Fruit fly (Drosophila melanogaster) whole organism, embryonic: ENCODE data around the gene Aldh.

Experiments used
- Atf6 ChIP-seq: fragments of 200-800 bp; sonication (Bioruptor generic); IDR thresholded peaks from 2 replicates; pipeline ENCODE4 v1.3.6; 2022; ENCODE audit warnings: missing biosample characterization, missing genetic modification characterization
- B-H2 ChIP-seq: fragments of 200-800 bp; sonication (Bioruptor generic); optimal IDR thresholded peaks from 2 replicates; lab custom pipeline; 2018; ENCODE audit warnings: missing biosample characterization, mild to moderate bottlenecking, missing genetic modification characterization
- CG11456 ChIP-seq: fragments of 200-800 bp; sonication (Bioruptor generic); IDR thresholded peaks from 3 replicates; pipeline ENCODE4 v1.3.6; 2022; ENCODE audit warnings: missing biosample characterization, missing genetic modification characterization
- CG11695 ChIP-seq: fragments of 200-800 bp; sonication (Bioruptor generic); IDR thresholded peaks from 3 replicates; pipeline ENCODE4 v1.3.6; 2022; ENCODE audit warnings: missing biosample characterization, missing genetic modification characterization
- CG17359 ChIP-seq: fragments of 200-800 bp; sonication (Bioruptor generic); optimal IDR thresholded peaks from 3 replicates; lab custom pipeline; 2018; ENCODE audit warnings: missing biosample characterization, mild to moderate bottlenecking, missing genetic modification characterization, moderate library complexity
- CG1832 ChIP-seq: fragments of 200-800 bp; sonication (Bioruptor generic); optimal IDR thresholded peaks from 2 replicates; lab custom pipeline; 2017; ENCODE audit warnings: missing biosample characterization, mild to moderate bottlenecking, missing genetic modification characterization, inconsistent platforms
- CG18619 ChIP-seq: fragments of 200-800 bp; sonication (Bioruptor generic); optimal IDR thresholded peaks from 3 replicates; lab custom pipeline; 2017; ENCODE audit warnings: missing biosample characterization, mild to moderate bottlenecking, missing genetic modification characterization
- CG18764 ChIP-seq: fragments of 200-800 bp; sonication (Bioruptor generic); optimal IDR thresholded peaks from 3 replicates; lab custom pipeline; 2016; ENCODE audit warnings: missing biosample characterization, missing genetic modification characterization
- CG2129 ChIP-seq: fragments of 200-800 bp; sonication (Bioruptor generic); IDR thresholded peaks from 2 replicates; pipeline ENCODE4 v1.3.6; 2022; ENCODE audit warnings: missing biosample characterization, missing genetic modification characterization; ENCODE audit not compliant: partially characterized antibody
- CG4404 ChIP-seq: fragments of 200-800 bp; sonication (Bioruptor generic); IDR thresholded peaks from 2 replicates; pipeline ENCODE4 v1.3.6; 2022; ENCODE audit warnings: missing biosample characterization, missing genetic modification characterization
- CG6272 ChIP-seq: fragments of 200-800 bp; sonication (Bioruptor generic); IDR thresholded peaks from 2 replicates; pipeline ENCODE4 v1.3.6; 2022; ENCODE audit warnings: missing biosample characterization, missing genetic modification characterization
- CG7357 ChIP-seq: fragments of 200-800 bp; sonication (Bioruptor generic); IDR thresholded peaks from 3 replicates; pipeline ENCODE4 v1.3.6; 2022; ENCODE audit warnings: missing biosample characterization, missing genetic modification characterization
- CG8359 ChIP-seq: fragments of 200-800 bp; sonication (Bioruptor generic); optimal IDR thresholded peaks from 2 replicates; lab custom pipeline; 2017; ENCODE audit warnings: missing biosample characterization, mild to moderate bottlenecking, missing genetic modification characterization, borderline replicate concordance
- CG9932 ChIP-seq: fragments of 200-800 bp; sonication (Bioruptor generic); IDR thresholded peaks from 2 replicates; pipeline ENCODE4 v1.3.6; 2022; ENCODE audit warnings: missing biosample characterization, missing genetic modification characterization
- Doc2 ChIP-seq: fragments of 200-800 bp; sonication (Bioruptor generic); IDR thresholded peaks from 2 replicates; pipeline ENCODE4 v1.3.6; 2022; ENCODE audit warnings: missing biosample characterization, missing genetic modification characterization
- Dref ChIP-seq: fragments of 200-800 bp; sonication (Bioruptor generic); IDR thresholded peaks from 2 replicates; pipeline ENCODE4 v1.3.6; 2022; ENCODE audit warnings: missing biosample characterization, missing genetic modification characterization
- Ets65A ChIP-seq: fragments of 200-800 bp; sonication (Bioruptor generic); peaks from one replicate; lab custom pipeline; 2016; ENCODE audit warnings: missing biosample characterization, missing genetic modification characterization
- Fer2 ChIP-seq: fragments of 200-800 bp; sonication (Bioruptor generic); optimal IDR thresholded peaks from 2 replicates; lab custom pipeline; 2018; ENCODE audit warnings: missing biosample characterization, mild to moderate bottlenecking, missing genetic modification characterization, moderate library complexity
- HLH3B ChIP-seq: fragments of 200-800 bp; sonication (Bioruptor generic); IDR thresholded peaks from 2 replicates; pipeline ENCODE4 v1.3.6; 2022; ENCODE audit warnings: missing biosample characterization, missing genetic modification characterization
- Hand ChIP-seq: fragments of 200-800 bp; sonication (Bioruptor generic); optimal IDR thresholded peaks from 2 replicates; lab custom pipeline; 2017; ENCODE audit warnings: mild to moderate bottlenecking, missing biosample characterization, missing genetic modification reagents, missing genetic modification characterization
- Hr39 ChIP-seq: fragments of >200 bp; optimal IDR thresholded peaks from 2 replicates; lab custom pipeline; 2017
- Lhr ChIP-seq: fragments of 200-800 bp; sonication (Bioruptor generic); optimal IDR thresholded peaks from 3 replicates; lab custom pipeline; 2017; ENCODE audit warnings: mild to moderate bottlenecking, missing biosample characterization, missing genetic modification reagents, missing genetic modification characterization
- Mad ChIP-seq: fragments of 200-800 bp; sonication (Bioruptor generic); optimal IDR thresholded peaks from 2 replicates; lab custom pipeline; 2016; ENCODE audit warnings: missing biosample characterization, missing genetic modification characterization
- Mes4 ChIP-seq: fragments of 200-800 bp; sonication (Bioruptor generic); optimal IDR thresholded peaks from 2 replicates; lab custom pipeline; 2016; ENCODE audit warnings: missing biosample characterization, missing genetic modification characterization
- Nf-YA ChIP-seq: fragments of 200-800 bp; sonication (Bioruptor generic); IDR thresholded peaks from 2 replicates; pipeline ENCODE4 v1.3.6; 2022; ENCODE audit warnings: missing biosample characterization, missing genetic modification characterization
- Spps ChIP-seq: fragments of 200-800 bp; sonication (Bioruptor generic); optimal IDR thresholded peaks from 2 replicates; lab custom pipeline; 2018; ENCODE audit warnings: missing biosample characterization, mild to moderate bottlenecking, missing genetic modification characterization
- Vsx1 ChIP-seq: fragments of 200-800 bp; sonication (Bioruptor generic); optimal IDR thresholded peaks from 2 replicates; lab custom pipeline; 2017; ENCODE audit warnings: missing biosample characterization, mild to moderate bottlenecking, missing genetic modification characterization, missing genetic modification reagents
- abd-A ChIP-seq: fragments of 200-800 bp; sonication (Bioruptor generic); optimal IDR thresholded peaks from 3 replicates; lab custom pipeline; 2019; ENCODE audit warnings: missing biosample characterization, mild to moderate bottlenecking, missing genetic modification characterization, moderate library complexity
- bab2 ChIP-seq: fragments of 200-800 bp; sonication (Bioruptor generic); optimal IDR thresholded peaks from 2 replicates; lab custom pipeline; 2016; ENCODE audit warnings: missing biosample characterization, missing genetic modification characterization
- br ChIP-seq: fragments of >200 bp; optimal IDR thresholded peaks from 2 replicates; lab custom pipeline; 2017
- cad ChIP-seq: fragments of >200 bp; optimal IDR thresholded peaks from 2 replicates; lab custom pipeline; 2017; ENCODE audit warnings: missing biosample characterization, missing genetic modification characterization
- chn ChIP-seq: fragments of 200-800 bp; sonication (Bioruptor generic); optimal IDR thresholded peaks from 2 replicates; lab custom pipeline; 2016; ENCODE audit warnings: missing biosample characterization, missing genetic modification characterization
- dan ChIP-seq: fragments of 200-800 bp; sonication (Bioruptor generic); IDR thresholded peaks from 2 replicates; pipeline ENCODE4 v1.3.6; 2022; ENCODE audit warnings: missing biosample characterization, missing genetic modification characterization
- exex ChIP-seq: fragments of 200-800 bp; sonication (Bioruptor generic); optimal IDR thresholded peaks from 4 replicates; lab custom pipeline; 2018; ENCODE audit warnings: missing biosample characterization, mild to moderate bottlenecking, missing genetic modification characterization, moderate library complexity
- fd3F ChIP-seq: fragments of 200-800 bp; sonication (Bioruptor generic); optimal IDR thresholded peaks from 2 replicates; lab custom pipeline; 2018; ENCODE audit warnings: missing biosample characterization, mild to moderate bottlenecking, missing genetic modification characterization, moderate library complexity
- fru ChIP-seq: fragments of >200 bp; optimal IDR thresholded peaks from 2 replicates; lab custom pipeline; 2017
- jigr1 ChIP-seq: fragments of 200-800 bp; sonication (Bioruptor generic); IDR thresholded peaks from 3 replicates; pipeline ENCODE4 v1.3.6; 2022; ENCODE audit warnings: missing biosample characterization, missing genetic modification characterization
- nom ChIP-seq: fragments of 200-800 bp; sonication (Bioruptor generic); optimal IDR thresholded peaks from 2 replicates; lab custom pipeline; 2017; ENCODE audit warnings: missing biosample characterization, missing genetic modification characterization, mild to moderate bottlenecking, moderate library complexity, missing genetic modification reagents
- p53 ChIP-seq: fragments of 200-800 bp; sonication (Bioruptor generic); optimal IDR thresholded peaks from 2 replicates; lab custom pipeline; 2016; ENCODE audit warnings: missing biosample characterization, missing genetic modification characterization
- sisA ChIP-seq: fragments of 200-800 bp; sonication (Bioruptor generic); IDR thresholded peaks from 2 replicates; pipeline ENCODE4 v1.3.6; 2022; ENCODE audit warnings: missing biosample characterization, missing genetic modification characterization
- slbo ChIP-seq: fragments of 200-800 bp; sonication (Bioruptor generic); IDR thresholded peaks from 2 replicates; pipeline ENCODE4 v1.3.6; 2022; ENCODE audit warnings: missing biosample characterization, missing genetic modification characterization
- vnd ChIP-seq: fragments of 200-800 bp; sonication (Bioruptor generic); IDR thresholded peaks from 3 replicates; pipeline ENCODE4 v1.3.6; 2022; ENCODE audit warnings: missing biosample characterization, missing genetic modification characterization; ENCODE audit not compliant: partially characterized antibody

Aldh gene

DNA sequence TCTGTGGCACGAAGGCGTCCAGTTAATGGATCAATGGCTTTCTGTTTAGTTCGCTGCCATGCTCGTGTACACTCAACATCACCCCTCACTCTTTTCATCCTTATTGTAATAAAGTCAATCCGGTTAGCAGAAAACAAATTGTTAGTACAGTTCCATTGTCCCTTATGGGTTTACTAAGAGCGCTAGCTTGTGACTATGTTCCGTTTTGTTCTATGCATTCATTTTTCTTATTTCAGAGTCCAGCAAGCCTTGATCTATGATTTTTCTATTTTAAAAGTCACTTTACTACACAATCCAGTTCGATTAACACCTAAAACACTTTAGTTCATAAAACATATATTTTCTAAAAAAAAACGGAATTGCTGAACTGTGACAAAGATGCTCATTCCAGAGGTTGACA lies 37.0 kb upstream of the Aldh start, which contains the start of gene CG13110:
TSS of gene CG13110 (plus strand) at position 301 of the 400 bp plus-strand sequence.
- TF ChIP-seq br (lab: Kevin White, UChicago) = no peak
- TF ChIP-seq chn = no peak
- TF ChIP-seq CG11695 (GFP tag; lab: Robert Waterston, UW) = no peak
- no peak for TF ChIP-seq CG8359
- TF ChIP-seq Lhr (GFP tag; lab: Kevin White, UChicago) = no peak
- no peak for TF ChIP-seq CG18619 (GFP tag; lab: Kevin White, UChicago)

DNA sequence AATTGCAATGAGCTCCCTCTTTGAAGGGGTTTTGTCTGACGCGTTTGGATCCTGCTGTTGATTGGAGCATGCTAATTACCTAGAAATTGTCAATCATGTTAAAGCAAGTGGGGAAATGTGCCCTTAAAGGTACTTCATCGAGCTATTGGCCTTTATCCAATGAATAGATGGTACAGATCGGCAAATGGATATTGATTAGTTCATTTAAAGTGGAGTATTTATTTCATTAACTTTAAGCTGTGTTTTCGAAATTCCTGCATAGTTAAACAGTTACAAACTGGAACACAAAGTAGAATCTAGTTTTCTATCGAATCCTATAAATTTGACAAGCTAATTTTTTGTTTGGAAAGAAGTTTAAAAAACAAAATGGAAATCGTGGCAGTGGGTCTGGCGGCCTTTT lies 19.8 kb upstream of the Aldh start, which contains the start of gene CG34181:
TSS of gene CG34181 (plus strand) at position 301 of the 400 bp plus-strand sequence.
- no peak for TF ChIP-seq nom (GFP tag; lab: Kevin White, UChicago)
- TF ChIP-seq Ets65A (GFP tag; lab: Kevin White, UChicago) = peak; percentile 49
- TF ChIP-seq, all 482 proteins: peak for 1

DNA sequence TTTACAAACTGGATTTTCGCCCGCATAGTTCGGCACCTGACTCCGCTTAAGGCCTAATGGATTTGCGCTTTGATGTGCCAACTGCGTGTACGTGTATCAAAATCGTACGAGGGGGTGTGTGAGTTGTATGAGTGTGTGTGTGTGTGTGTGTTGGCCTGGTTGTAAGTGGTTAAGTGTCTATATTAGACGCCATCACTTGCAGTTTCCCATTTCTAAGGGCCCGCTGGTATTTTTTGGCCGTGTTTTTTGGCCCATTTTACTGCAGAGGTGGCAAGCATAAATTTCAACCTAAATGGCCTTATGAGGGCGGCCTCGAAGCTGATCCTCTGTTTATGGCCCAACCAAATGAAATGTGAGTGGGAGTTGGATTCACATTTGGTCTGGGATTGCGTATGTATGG lies 17.5 kb upstream of the Aldh start:
- TF ChIP-seq abd-A (tag; lab: Kevin White, UChicago) (peak; percentile 52), bab2 (GFP tag; lab: Kevin White, UChicago) (no peak)

DNA sequence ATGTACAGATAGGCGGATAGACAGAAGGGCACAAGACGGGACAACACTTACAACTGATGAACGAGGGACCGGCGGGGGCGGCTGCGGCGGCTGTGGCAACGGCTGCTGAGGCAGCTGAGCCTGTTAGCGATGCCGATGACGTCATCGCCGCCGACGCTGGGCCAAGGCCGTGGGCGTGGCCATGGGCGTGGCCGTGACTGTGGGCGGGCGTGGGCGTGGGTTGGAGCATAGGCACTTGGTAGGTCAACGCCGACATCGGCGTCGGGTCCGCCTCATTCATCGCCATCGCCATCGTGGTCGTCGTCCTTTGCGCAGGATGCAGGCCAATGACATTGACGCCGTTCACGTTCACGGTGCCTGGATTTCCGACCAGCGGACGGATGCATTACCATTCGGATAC lies 9.4 kb upstream of the Aldh start:
- TF ChIP-seq Dref (GFP tag; lab: Robert Waterston, UW) (0 out of 2 replicates have a peak, but pooled peaks have one; percentile 21), Doc2 (GFP tag; lab: Robert Waterston, UW) (0 out of 2 replicates have a peak, but pooled peaks have one; percentile 7), Atf6 (GFP tag; lab: Robert Waterston, UW) (no peak), CG17359 (tag; lab: Kevin White, UChicago) (no peak), Hr39 (lab: Kevin White, UChicago) (peak; percentile 94), CG7357 (GFP tag; lab: Robert Waterston, UW) (0 out of 3 replicates have a peak, but pooled peaks have one; percentile 22), CG6272 (GFP tag; lab: Robert Waterston, UW) (0 out of 2 replicates have a peak, but pooled peaks have one; percentile 35), jigr1 (GFP tag; lab: Robert Waterston, UW) (0 out of 3 replicates have a peak, but pooled peaks have one; percentile 22), CG4404 (GFP tag; lab: Robert Waterston, UW) (0 out of 2 replicates have a peak, but pooled peaks have one; percentile 32), slbo (GFP tag; lab: Robert Waterston, UW) (0 out of 2 replicates have a peak, but pooled peaks have one; percentile 28), CG1832 (GFP tag; lab: Kevin White, UChicago) (peak; percentile 7), CG9932 (GFP tag; lab: Robert Waterston, UW) (0 out of 2 replicates have a peak, but pooled peaks have one; percentile 24), CG11456 (GFP tag; lab: Robert Waterston, UW) (0 out of 3 replicates have a peak, but pooled peaks have one; percentile 44), HLH3B (no peak), Nf-YA (GFP tag; lab: Robert Waterston, UW) (0 out of 2 replicates have a peak, but pooled peaks have one; percentile 15)
- TF ChIP-seq, all 482 proteins: peak for 12

DNA sequence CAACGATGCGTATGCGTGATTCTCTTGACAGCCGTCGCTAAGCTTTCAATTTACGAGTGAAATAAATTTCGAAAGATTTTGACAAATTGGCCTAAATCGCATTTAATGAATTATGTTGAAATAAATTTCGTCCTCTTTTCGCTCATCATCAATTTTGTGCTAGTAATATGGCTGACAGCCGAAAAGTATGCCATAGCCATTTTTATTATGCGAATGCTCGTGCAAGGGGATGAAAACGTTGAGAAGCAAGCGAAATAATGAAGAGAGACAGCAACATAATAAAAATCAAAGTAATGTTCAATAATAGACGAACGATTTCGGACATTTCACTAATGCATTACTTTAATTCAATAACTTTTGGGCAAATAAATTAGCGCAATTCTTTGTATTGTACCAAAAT lies 919 bp upstream of the Aldh start:
- TF ChIP-seq CG8359 (peak; percentile 46), vnd (GFP tag; lab: Robert Waterston, UW) (no peak)

dm6 chr2L:9388013-9388605 lies 920 bp downstream of the Aldh start:
- no peak for TF ChIP-seq exex
- TF ChIP-seq cad (GFP tag; lab: Kevin White, UChicago) = no peak
- no peak for TF ChIP-seq Hand (GFP tag; lab: Kevin White, UChicago)
- no peak for TF ChIP-seq Vsx1 (GFP tag; lab: Kevin White, UChicago)
- TF ChIP-seq p53 (GFP tag; lab: Kevin White, UChicago) = peak; percentile 66
- TF ChIP-seq Mes4 (GFP tag; lab: Kevin White, UChicago) = peak; percentile 45
- TF ChIP-seq fru (lab: Kevin White, UChicago) = no peak
- TF ChIP-seq fd3F (GFP tag; lab: Kevin White, UChicago) = peak; percentile 66
- TF ChIP-seq jigr1 (GFP tag; lab: Robert Waterston, UW) = no peak
- TF ChIP-seq Mad = peak; percentile 46
- peak; percentile 57 for TF ChIP-seq CG4404 (GFP tag; lab: Robert Waterston, UW)
- peak; percentile 14 for TF ChIP-seq CG18764 (GFP tag; lab: Kevin White, UChicago)
- no peak for TF ChIP-seq Spps (tag; lab: Kevin White, UChicago)
- no peak for TF ChIP-seq Fer2 (tag; lab: Kevin White, UChicago)
- TF ChIP-seq CG2129 (GFP tag; lab: Robert Waterston, UW) = no peak
- peak; percentile 42 for TF ChIP-seq sisA
- TF ChIP-seq dan = no peak
- peak; percentile 8 for TF ChIP-seq B-H2 (GFP tag; lab: Kevin White, UChicago)
